Worm (Caenorhabditis elegans) whole organism, L2 larva: ENCODE measurements around the gene clc-4.

Experiments
- C34F6.9 ChIP-seq: fragments of 150-350 bp; optimal IDR thresholded peaks from 2 replicates; lab custom pipeline; 2014; ENCODE audit warnings: missing biosample characterization, missing genetic modification characterization
- F13H6.1 ChIP-seq: sonication (generic microtip); optimal IDR thresholded peaks from 2 replicates; lab custom pipeline; 2016; ENCODE audit warnings: missing genetic modification characterization, missing compliant biosample characterization
- Y55F3AM.14 ChIP-seq: fragments of 200-800 bp; sonication (Bioruptor generic); optimal IDR thresholded peaks from 2 replicates; lab custom pipeline; 2018; ENCODE audit warnings: mild to moderate bottlenecking, missing genetic modification characterization, missing compliant biosample characterization
- ZK546.5 ChIP-seq: sonication (generic microtip); optimal IDR thresholded peaks from 2 replicates; lab custom pipeline; 2017; ENCODE audit warnings: missing biosample characterization, missing genetic modification characterization
- alr-1 ChIP-seq: fragments of 150-350 bp; optimal IDR thresholded peaks from 2 replicates; lab custom pipeline; 2014; ENCODE audit warnings: missing biosample characterization, missing genetic modification characterization
- ama-1 ChIP-seq: fragments of 150-350 bp; optimal IDR thresholded peaks from 2 replicates; lab custom pipeline; 2018; ENCODE audit warnings: inconsistent platforms
- blmp-1 ChIP-seq: sonication (generic microtip); optimal IDR thresholded peaks from 2 replicates; lab custom pipeline; 2017; ENCODE audit warnings: missing genetic modification characterization, mild to moderate bottlenecking, missing compliant biosample characterization, antibody characterized with exemption, moderate library complexity; ENCODE audit not compliant: insufficient read depth
- ceh-16 ChIP-seq: fragments of 150-350 bp; optimal IDR thresholded peaks from 2 replicates; lab custom pipeline; 2014; ENCODE audit warnings: missing biosample characterization, missing genetic modification characterization
- ceh-82 ChIP-seq: fragments of 150-350 bp; optimal IDR thresholded peaks from 2 replicates; lab custom pipeline; 2014; ENCODE audit warnings: missing biosample characterization, missing genetic modification characterization
- crh-2 ChIP-seq: sonication (generic microtip); optimal IDR thresholded peaks from 2 replicates; lab custom pipeline; 2017; ENCODE audit warnings: missing biosample characterization, missing genetic modification characterization
- dmd-4 ChIP-seq: sonication (generic microtip); optimal IDR thresholded peaks from 2 replicates; lab custom pipeline; 2017; ENCODE audit warnings: missing biosample characterization, missing genetic modification characterization
- egl-27 ChIP-seq: sonication (generic microtip); optimal IDR thresholded peaks from 3 replicates; lab custom pipeline; 2017; ENCODE audit warnings: missing biosample characterization, missing genetic modification reagents, missing genetic modification characterization
- elt-1 ChIP-seq: fragments of 150-350 bp; optimal IDR thresholded peaks from 2 replicates; lab custom pipeline; 2014; ENCODE audit warnings: missing biosample characterization, missing genetic modification characterization
- fos-1 ChIP-seq: fragments of 150-350 bp; optimal IDR thresholded peaks from 2 replicates; lab custom pipeline; 2014; ENCODE audit warnings: missing biosample characterization, missing genetic modification characterization
- gmeb-1 ChIP-seq: fragments of 150-350 bp; optimal IDR thresholded peaks from 2 replicates; lab custom pipeline; 2014; ENCODE audit warnings: missing biosample characterization, missing genetic modification characterization
- lin-11 ChIP-seq: fragments of 150-350 bp; sonication (generic microtip); optimal IDR thresholded peaks from 2 replicates; lab custom pipeline; 2014; ENCODE audit warnings: missing biosample characterization, missing genetic modification characterization, inconsistent platforms, mixed read lengths
- lin-39 ChIP-seq: fragments of 150-350 bp; optimal IDR thresholded peaks from 2 replicates; lab custom pipeline; 2014; ENCODE audit warnings: missing biosample characterization, missing genetic modification reagents, missing genetic modification characterization
- mab-5 ChIP-seq: fragments of 150-350 bp; optimal IDR thresholded peaks from 2 replicates; lab custom pipeline; 2014; ENCODE audit warnings: missing biosample characterization, missing genetic modification characterization
- mdl-1 ChIP-seq, 2 experiments: fragments of 150-350 bp in 1 of 2; sonication (generic microtip) in 1 of 2; optimal IDR thresholded peaks; 2 replicates each; lab custom pipeline; 2017; ENCODE audit warnings: missing biosample characterization in 2 of 2, missing genetic modification characterization in 2 of 2
- nhr-10 ChIP-seq: sonication (generic microtip); optimal IDR thresholded peaks from 2 replicates; lab custom pipeline; 2017; ENCODE audit warnings: missing biosample characterization, missing genetic modification characterization
- nhr-11 ChIP-seq: fragments of 150-350 bp; optimal IDR thresholded peaks from 2 replicates; lab custom pipeline; 2014; ENCODE audit warnings: missing biosample characterization, missing genetic modification characterization
- nhr-12 ChIP-seq: fragments of 150-350 bp; optimal IDR thresholded peaks from 2 replicates; lab custom pipeline; 2014; ENCODE audit warnings: missing biosample characterization, missing genetic modification characterization
- nhr-129 ChIP-seq: fragments of 150-350 bp; optimal IDR thresholded peaks from 2 replicates; lab custom pipeline; 2014; ENCODE audit warnings: missing biosample characterization, missing genetic modification characterization
- nhr-21 ChIP-seq: fragments of 150-350 bp; optimal IDR thresholded peaks from 2 replicates; lab custom pipeline; 2014; ENCODE audit warnings: missing biosample characterization, missing genetic modification characterization
- nhr-23 ChIP-seq: fragments of 150-350 bp; optimal IDR thresholded peaks from 2 replicates; lab custom pipeline; 2014; ENCODE audit warnings: missing biosample characterization, missing genetic modification reagents, missing genetic modification characterization
- nhr-237 ChIP-seq: fragments of 150-350 bp; optimal IDR thresholded peaks from 2 replicates; lab custom pipeline; 2014; ENCODE audit warnings: missing biosample characterization, missing genetic modification characterization
- nhr-25 ChIP-seq: fragments of 150-350 bp; sonication (generic microtip); optimal IDR thresholded peaks from 3 replicates; lab custom pipeline; 2014; ENCODE audit warnings: missing biosample characterization, missing genetic modification characterization
- nhr-6 ChIP-seq: fragments of 150-350 bp; optimal IDR thresholded peaks from 2 replicates; lab custom pipeline; 2014; ENCODE audit warnings: missing biosample characterization, missing genetic modification characterization
- nhr-77 ChIP-seq: fragments of 150-350 bp; optimal IDR thresholded peaks from 2 replicates; lab custom pipeline; 2014; ENCODE audit warnings: missing biosample characterization, missing genetic modification characterization
- peb-1 ChIP-seq: fragments of 150-350 bp; optimal IDR thresholded peaks from 2 replicates; lab custom pipeline; 2014; ENCODE audit warnings: missing biosample characterization, missing genetic modification characterization
- sem-4 ChIP-seq: fragments of 150-350 bp; optimal IDR thresholded peaks from 2 replicates; lab custom pipeline; 2014; ENCODE audit warnings: missing biosample characterization, missing genetic modification reagents, missing genetic modification characterization
- skn-1 ChIP-seq: sonication (generic microtip); optimal IDR thresholded peaks from 2 replicates; lab custom pipeline; 2017; ENCODE audit warnings: missing biosample characterization, missing genetic modification characterization
- sma-3 ChIP-seq: sonication (generic microtip); optimal IDR thresholded peaks from 2 replicates; lab custom pipeline; 2016; ENCODE audit warnings: missing genetic modification reagents, missing genetic modification characterization, missing compliant biosample characterization
- sma-9 ChIP-seq, 2 experiments: fragments of 150-350 bp in 1 of 2; sonication (generic microtip) in 1 of 2; optimal IDR thresholded peaks; 2 replicates each; lab custom pipeline; 2014 to 2016; ENCODE audit warnings: missing genetic modification characterization in 2 of 2, mild to moderate bottlenecking in 1 of 2, missing biosample characterization in 1 of 2, missing compliant biosample characterization in 1 of 2, missing genetic modification reagents in 1 of 2, moderate library complexity in 1 of 2
- snpc-4 ChIP-seq: fragments of 150-350 bp; optimal IDR thresholded peaks from 2 replicates; lab custom pipeline; 2014; ENCODE audit warnings: missing biosample characterization, missing genetic modification characterization
- unc-55 ChIP-seq: fragments of 150-350 bp; sonication (generic microtip); optimal IDR thresholded peaks from 3 replicates; lab custom pipeline; 2014; ENCODE audit warnings: missing biosample characterization, missing genetic modification reagents, missing genetic modification characterization
- unc-62 ChIP-seq: fragments of 150-350 bp; optimal IDR thresholded peaks from 2 replicates; lab custom pipeline; 2014; ENCODE audit warnings: missing biosample characterization, missing genetic modification reagents, missing genetic modification characterization
- zag-1 ChIP-seq: fragments of 150-350 bp; optimal IDR thresholded peaks from 2 replicates; lab custom pipeline; 2014; ENCODE audit warnings: missing biosample characterization, missing genetic modification characterization
- ztf-4 ChIP-seq: fragments of 150-350 bp; optimal IDR thresholded peaks from 2 replicates; lab custom pipeline; 2014; ENCODE audit warnings: missing biosample characterization, missing genetic modification characterization

Gene clc-4

ce11 chrX:10769959-10770358 lies 13.8 kb downstream of the clc-4 start:
- TF ChIP-seq ama-1 (no peak), F13H6.1 (peak; percentile 20), sma-9 (GFP tag; optimal IDR thresholded peaks at IDR 0.05; lab: Kevin White, UChicago) (peak; percentile 54), sma-9 (tag; optimal IDR thresholded peaks at IDR 0.05; lab: Kevin White, UChicago) (no peak)

- no peak for TF ChIP-seq nhr-6 (tag; lab: Kevin White, UChicago)
- no peak for TF ChIP-seq F13H6.1
- peak; percentile 45 for TF ChIP-seq ceh-16
- TF ChIP-seq nhr-25 (tag; lab: Kevin White, UChicago) = peak; percentile 69
- TF ChIP-seq nhr-23 (tag; lab: Kevin White, UChicago) = peak; percentile 75
- TF ChIP-seq sma-9 (GFP tag; optimal IDR thresholded peaks at IDR 0.05; lab: Kevin White, UChicago) = peak; percentile 91
- no peak for TF ChIP-seq sma-9 (tag; optimal IDR thresholded peaks at IDR 0.05; lab: Kevin White, UChicago)
- TF ChIP-seq mdl-1 (tag; optimal IDR thresholded peaks at IDR 0.05; lab: Kevin White, UChicago) = no peak
- TF ChIP-seq ama-1 = no peak
- TF ChIP-seq nhr-237 (tag; lab: Kevin White, UChicago) = no peak
- no peak for TF ChIP-seq ZK546.5
- peak; percentile 84 for TF ChIP-seq elt-1 (tag; lab: Kevin White, UChicago)
- no peak for TF ChIP-seq alr-1 (tag; lab: Kevin White, UChicago)
Observed at ce11 chrX:10769232-10769738, 14.4 kb downstream of the clc-4 start, which contains the start of gene sma-9. Gene sma-9 (plus strand): TSS chrX:10769282.

ce11 chrX:10768289-10769153 lies 15.2 kb downstream of the clc-4 start:
- TF ChIP-seq elt-1 (tag; lab: Kevin White, UChicago) = peak; percentile 28
- TF ChIP-seq nhr-12 = no peak
- TF ChIP-seq unc-62 (GFP tag; lab: Kevin White, UChicago) = no peak
- no peak for TF ChIP-seq nhr-237 (tag; lab: Kevin White, UChicago)
- peak; percentile 9 for TF ChIP-seq nhr-129 (tag; lab: Kevin White, UChicago)
- no peak for TF ChIP-seq unc-55 (GFP tag; lab: Kevin White, UChicago)
- TF ChIP-seq gmeb-1 (tag; lab: Kevin White, UChicago) = no peak
- no peak for TF ChIP-seq nhr-10 (tag; lab: Kevin White, UChicago)
- TF ChIP-seq crh-2 (tag; lab: Kevin White, UChicago) = peak; percentile 22
- TF ChIP-seq alr-1 (tag; lab: Kevin White, UChicago) = no peak
- TF ChIP-seq sma-9 (GFP tag; optimal IDR thresholded peaks at IDR 0.05; lab: Kevin White, UChicago) = peak; percentile 78
- TF ChIP-seq sma-9 (tag; optimal IDR thresholded peaks at IDR 0.05; lab: Kevin White, UChicago) = no peak
- no peak for TF ChIP-seq nhr-11 (tag; lab: Kevin White, UChicago)
- TF ChIP-seq Y55F3AM.14 (GFP tag; lab: Kevin White, UChicago) = no peak
- TF ChIP-seq egl-27 (tag; lab: Kevin White, UChicago) = peak; percentile 10
- TF ChIP-seq snpc-4 (tag; lab: Kevin White, UChicago) = peak; percentile 83
- TF ChIP-seq sem-4 = peak; percentile 0
- peak; percentile 13 for TF ChIP-seq C34F6.9 (tag; lab: Kevin White, UChicago)
- no peak for TF ChIP-seq lin-11 (tag; lab: Kevin White, UChicago)
- TF ChIP-seq skn-1 (tag; lab: Kevin White, UChicago) = no peak
- no peak for TF ChIP-seq nhr-21 (tag; lab: Kevin White, UChicago)
- no peak for TF ChIP-seq ZK546.5
- TF ChIP-seq ztf-4 = no peak
- peak; percentile 14 for TF ChIP-seq zag-1
- no peak for TF ChIP-seq nhr-77 (tag; lab: Kevin White, UChicago)

- TF ChIP-seq nhr-12 = no peak
- TF ChIP-seq sma-3 (GFP tag; lab: Kevin White, UChicago) = no peak
- no peak for TF ChIP-seq peb-1 (tag; lab: Kevin White, UChicago)
- peak; percentile 14 for TF ChIP-seq egl-27 (tag; lab: Kevin White, UChicago)
- TF ChIP-seq ztf-4 = no peak
- TF ChIP-seq mdl-1 (tag; optimal IDR thresholded peaks at IDR 0.05; lab: Kevin White, UChicago) = peak in 1 of 2 experiments; percentile 29
- TF ChIP-seq sem-4 = peak; percentile 35
- TF ChIP-seq mab-5 (tag; lab: Kevin White, UChicago) = no peak
- peak; percentile 92 for TF ChIP-seq sma-9 (GFP tag; optimal IDR thresholded peaks at IDR 0.05; lab: Kevin White, UChicago)
- TF ChIP-seq sma-9 (tag; optimal IDR thresholded peaks at IDR 0.05; lab: Kevin White, UChicago) = no peak
- peak; percentile 56 for TF ChIP-seq zag-1
- no peak for TF ChIP-seq dmd-4
- no peak for TF ChIP-seq lin-39 (tag; lab: Kevin White, UChicago)
- no peak for TF ChIP-seq nhr-77 (tag; lab: Kevin White, UChicago)
- no peak for TF ChIP-seq Y55F3AM.14 (GFP tag; lab: Kevin White, UChicago)
- no peak for TF ChIP-seq C34F6.9 (tag; lab: Kevin White, UChicago)
- TF ChIP-seq fos-1 (tag; lab: Kevin White, UChicago) = peak; percentile 25
- no peak for TF ChIP-seq blmp-1 (tag; lab: Kevin White, UChicago)
- TF ChIP-seq ceh-82 (tag; lab: Kevin White, UChicago) = no peak
- TF ChIP-seq, all 48 proteins: peak for 6
Observed at ce11 chrX:10767669-10768068, 16.1 kb downstream of the clc-4 start.
